Fruit fly (Drosophila melanogaster): ENCODE measurements around the gene Ank2.
A peak's percentile ranks its signal among the peaks of the same experiment; 100 is the strongest.

Gene Ank2

DNA sequence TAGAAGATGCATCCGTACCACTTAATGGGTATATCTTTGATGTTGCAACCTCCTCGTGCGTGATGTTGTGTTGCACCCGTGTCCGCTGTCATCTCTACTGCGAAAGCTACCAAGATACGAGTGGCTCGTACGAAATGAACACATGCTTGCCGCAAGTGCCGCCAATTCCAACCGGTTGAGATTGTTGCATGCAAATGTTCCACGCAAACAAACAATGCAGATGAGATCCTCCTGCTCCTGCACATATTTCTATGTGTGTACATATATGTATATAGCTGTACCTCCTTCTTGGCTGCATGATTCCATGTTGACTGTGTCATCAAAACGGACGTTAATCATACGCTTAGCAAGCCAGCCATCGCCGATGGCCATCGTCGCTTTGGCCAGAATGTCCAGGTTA lies 88.1 kb downstream of the Ank2 start:
- TF ChIP-seq CG4496 (GFP tag; IDR thresholded peaks at IDR 0.05) = no peak
- no peak for TF ChIP-seq Snoo (tag; optimal IDR thresholded peaks at IDR 0.05)

DNA sequence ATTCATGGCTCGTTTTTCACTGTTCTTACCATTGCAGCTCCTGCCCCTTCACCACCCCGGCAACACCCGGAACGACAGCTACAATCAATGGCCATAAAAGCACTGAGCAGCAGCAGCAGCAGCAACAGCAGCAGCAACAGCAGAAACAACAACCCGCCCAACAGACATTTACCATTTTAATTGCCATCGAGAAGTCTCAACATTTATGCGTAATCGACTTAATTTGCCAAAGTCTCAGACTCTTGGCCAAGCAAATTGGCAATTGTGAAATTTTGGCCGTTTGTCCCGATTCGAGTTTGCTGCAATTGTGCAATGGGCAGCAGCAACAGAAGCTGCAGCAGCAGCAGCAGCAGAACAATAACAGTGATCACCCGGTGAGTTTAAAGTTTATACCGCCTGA lies 93.6 kb downstream of the Ank2 start:
- TF ChIP-seq CG4496 (GFP tag; IDR thresholded peaks at IDR 0.05) = no peak
- TF ChIP-seq CG12605 (GFP tag; IDR thresholded peaks at IDR 0.05) = no peak
- TF ChIP-seq Pif1B (GFP tag; optimal IDR thresholded peaks at IDR 0.05) = no peak
- TF ChIP-seq CG13204 (GFP tag; optimal IDR thresholded peaks at IDR 0.05) = no peak
- TF ChIP-seq CG8159 (tag; optimal IDR thresholded peaks at IDR 0.05) = no peak
- TF ChIP-seq fd96Ca (GFP tag; IDR thresholded peaks at IDR 0.05) = no peak
- TF ChIP-seq CG34367 (tag; optimal IDR thresholded peaks at IDR 0.05) = no peak
- no peak for TF ChIP-seq D1 (tag; optimal IDR thresholded peaks at IDR 0.05)
- TF ChIP-seq CG9948 (tag; optimal IDR thresholded peaks at IDR 0.05) = no peak
- no peak for TF ChIP-seq gl (tag; optimal IDR thresholded peaks at IDR 0.05)
- no peak for TF ChIP-seq EcR (GFP tag; optimal IDR thresholded peaks at IDR 0.05)
- TF ChIP-seq CG10348 (GFP tag; IDR thresholded peaks at IDR 0.05) = no peak
- TF ChIP-seq CG8301 (tag; optimal IDR thresholded peaks at IDR 0.05) = no peak
- TF ChIP-seq CG32121 (GFP tag; IDR thresholded peaks at IDR 0.05) = no peak
- no peak for TF ChIP-seq Snoo (tag; optimal IDR thresholded peaks at IDR 0.05)
- TF ChIP-seq Pif1A (GFP tag; optimal IDR thresholded peaks at IDR 0.05) = no peak
- TF ChIP-seq CG15710 (tag; optimal IDR thresholded peaks at IDR 0.05) = no peak
- TF ChIP-seq rn (GFP tag; IDR thresholded peaks at IDR 0.05) = no peak
- no peak for TF ChIP-seq CG17806 (tag; optimal IDR thresholded peaks at IDR 0.05)
- no peak for TF ChIP-seq Ets98B (GFP tag; IDR thresholded peaks at IDR 0.05)

DNA sequence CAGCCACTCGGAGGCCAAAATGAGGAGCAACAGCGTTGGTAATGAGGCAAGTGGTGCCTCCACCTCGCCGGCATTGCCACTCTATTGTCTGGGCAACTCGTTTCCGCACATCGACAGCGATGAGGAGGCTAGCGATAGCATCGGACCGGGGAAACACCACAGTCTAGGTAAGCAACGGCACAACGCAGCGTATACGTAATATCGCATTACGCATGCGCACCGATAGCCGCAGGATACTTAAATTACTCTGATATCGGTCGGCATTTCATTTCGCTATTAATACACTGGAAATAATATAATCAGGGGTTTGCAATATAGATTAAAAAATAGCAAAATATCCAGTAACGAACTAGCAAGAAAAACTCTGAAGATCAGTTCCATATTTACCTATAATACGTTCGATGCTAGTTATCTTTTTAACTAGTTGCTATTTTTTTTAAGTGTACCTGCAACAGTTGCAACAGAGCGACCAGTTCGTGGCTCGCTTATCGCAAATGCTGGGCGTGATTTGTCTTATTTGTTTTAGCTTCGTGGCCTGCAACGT lies 100.7 kb downstream of the Ank2 start:
- TF ChIP-seq CG14655 (GFP tag; optimal IDR thresholded peaks at IDR 0.05) (peak; percentile 56), Snoo (tag; optimal IDR thresholded peaks at IDR 0.05) (no peak), CG9948 (tag; optimal IDR thresholded peaks at IDR 0.05) (no peak), CG8301 (tag; optimal IDR thresholded peaks at IDR 0.05) (peak; percentile 60), CG8159 (tag; optimal IDR thresholded peaks at IDR 0.05) (peak; percentile 0), rn (GFP tag; IDR thresholded peaks at IDR 0.05) (no peak; the same call in 1 of the 2 replicates), CG13204 (GFP tag; optimal IDR thresholded peaks at IDR 0.05) (no peak), CG15710 (tag; optimal IDR thresholded peaks at IDR 0.05) (no peak), CG4496 (GFP tag; IDR thresholded peaks at IDR 0.05) (peak; percentile 80), CG34367 (tag; optimal IDR thresholded peaks at IDR 0.05) (no peak), CG10348 (GFP tag; IDR thresholded peaks at IDR 0.05) (no peak), EcR (GFP tag; optimal IDR thresholded peaks at IDR 0.05) (no peak), fd96Ca (GFP tag; IDR thresholded peaks at IDR 0.05) (peak; percentile 78), Ets98B (GFP tag; IDR thresholded peaks at IDR 0.05) (peak; percentile 53), CG32121 (GFP tag; IDR thresholded peaks at IDR 0.05) (peak; percentile 86), Pif1B (GFP tag; optimal IDR thresholded peaks at IDR 0.05) (no peak), CG17806 (tag; optimal IDR thresholded peaks at IDR 0.05) (peak; percentile 16), Pif1A (GFP tag; optimal IDR thresholded peaks at IDR 0.05) (peak; percentile 40), CG12605 (GFP tag; IDR thresholded peaks at IDR 0.05) (peak; percentile 73), gl (tag; optimal IDR thresholded peaks at IDR 0.05) (no peak), D1 (tag; optimal IDR thresholded peaks at IDR 0.05) (no peak)

DNA sequence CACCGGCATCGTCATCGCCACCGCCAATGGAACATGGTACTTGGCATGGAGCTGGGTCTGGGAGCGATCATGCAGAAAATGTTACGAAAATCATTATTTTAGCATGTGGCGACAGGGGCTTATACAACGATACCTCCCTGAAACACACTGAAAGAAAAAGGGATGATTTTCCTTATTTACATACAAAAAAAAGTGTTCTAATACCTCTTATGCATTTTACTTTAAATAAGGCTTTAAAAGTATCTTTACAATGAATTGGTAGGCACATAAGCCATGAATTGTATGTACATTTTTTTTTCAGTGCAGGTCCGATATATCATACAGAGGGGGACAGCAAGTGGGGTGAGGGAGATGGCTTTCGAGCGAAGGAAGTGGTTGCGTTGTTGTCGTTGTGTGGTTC lies 104.0 kb downstream of the Ank2 start:
- TF ChIP-seq CG34367 (tag; optimal IDR thresholded peaks at IDR 0.05) = peak; percentile 46
- TF ChIP-seq D1 (tag; optimal IDR thresholded peaks at IDR 0.05) = no peak
- TF ChIP-seq fd96Ca (GFP tag; IDR thresholded peaks at IDR 0.05) = no peak
- peak; percentile 70; the same call in 2 of the 3 replicates for TF ChIP-seq CG4496 (GFP tag; IDR thresholded peaks at IDR 0.05)
- TF ChIP-seq CG8301 (tag; optimal IDR thresholded peaks at IDR 0.05) = peak; percentile 57
- peak; percentile 55 for TF ChIP-seq CG14655 (GFP tag; optimal IDR thresholded peaks at IDR 0.05)
- TF ChIP-seq Snoo (tag; optimal IDR thresholded peaks at IDR 0.05) = peak; percentile 56
- TF ChIP-seq CG32121 (GFP tag; IDR thresholded peaks at IDR 0.05) = 0 out of 2 replicates have a peak, but pooled peaks have one; percentile 35
- TF ChIP-seq gl (tag; optimal IDR thresholded peaks at IDR 0.05) = peak; percentile 22
- peak; percentile 35; the same call in 1 of the 2 replicates for TF ChIP-seq Ets98B (GFP tag; IDR thresholded peaks at IDR 0.05)
- 0 out of 2 replicates have a peak, but pooled peaks have one; percentile 11 for TF ChIP-seq CG10348 (GFP tag; IDR thresholded peaks at IDR 0.05)
- TF ChIP-seq CG17806 (tag; optimal IDR thresholded peaks at IDR 0.05) = peak; percentile 75
- TF ChIP-seq CG9948 (tag; optimal IDR thresholded peaks at IDR 0.05) = peak; percentile 73
- peak; percentile 19 for TF ChIP-seq CG13204 (GFP tag; optimal IDR thresholded peaks at IDR 0.05)
- 0 out of 2 replicates have a peak, but pooled peaks have one; percentile 38 for TF ChIP-seq CG12605 (GFP tag; IDR thresholded peaks at IDR 0.05)
- peak; percentile 75 for TF ChIP-seq CG8159 (tag; optimal IDR thresholded peaks at IDR 0.05)
- peak; percentile 68 for TF ChIP-seq Pif1A (GFP tag; optimal IDR thresholded peaks at IDR 0.05)
- TF ChIP-seq rn (GFP tag; IDR thresholded peaks at IDR 0.05) = no peak
- TF ChIP-seq EcR (GFP tag; optimal IDR thresholded peaks at IDR 0.05) = no peak
- peak; percentile 63 for TF ChIP-seq CG15710 (tag; optimal IDR thresholded peaks at IDR 0.05)
- TF ChIP-seq Pif1B (GFP tag; optimal IDR thresholded peaks at IDR 0.05) = peak; percentile 49

DNA sequence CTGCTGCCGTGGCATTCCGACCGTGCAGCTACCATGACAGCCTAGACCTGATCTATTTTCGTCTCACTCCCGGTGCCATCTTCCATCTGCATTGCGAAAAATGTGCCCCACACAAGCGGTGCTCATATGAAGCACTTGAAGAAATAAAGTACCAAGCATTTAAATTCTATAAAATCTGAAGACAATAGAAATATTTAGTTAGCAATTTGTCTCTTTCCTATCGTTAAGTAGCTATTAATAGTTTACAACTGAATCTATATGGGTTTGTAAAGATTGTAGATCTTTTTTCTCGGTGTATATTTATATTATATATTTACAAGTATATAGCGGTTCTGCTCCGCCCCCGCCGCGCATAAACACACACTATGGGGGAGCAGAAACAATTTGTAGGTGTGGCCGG lies 107.0 kb downstream of the Ank2 start:
- TF ChIP-seq CG10348 (GFP tag; IDR thresholded peaks at IDR 0.05) (no peak), D1 (tag; optimal IDR thresholded peaks at IDR 0.05) (no peak), CG32121 (GFP tag; IDR thresholded peaks at IDR 0.05) (peak; percentile 86), gl (tag; optimal IDR thresholded peaks at IDR 0.05) (no peak), Pif1B (GFP tag; optimal IDR thresholded peaks at IDR 0.05) (peak; percentile 60), CG8159 (tag; optimal IDR thresholded peaks at IDR 0.05) (peak; percentile 54), CG9948 (tag; optimal IDR thresholded peaks at IDR 0.05) (peak; percentile 73), Pif1A (GFP tag; optimal IDR thresholded peaks at IDR 0.05) (peak; percentile 65), CG12605 (GFP tag; IDR thresholded peaks at IDR 0.05) (0 out of 2 replicates have a peak, but pooled peaks have one; percentile 22), fd96Ca (GFP tag; IDR thresholded peaks at IDR 0.05) (peak; percentile 65; the same call in 2 of the 3 replicates), CG8301 (tag; optimal IDR thresholded peaks at IDR 0.05) (peak; percentile 83), CG4496 (GFP tag; IDR thresholded peaks at IDR 0.05) (peak; percentile 88), CG34367 (tag; optimal IDR thresholded peaks at IDR 0.05) (peak; percentile 59), rn (GFP tag; IDR thresholded peaks at IDR 0.05) (peak; percentile 69; the same call in 1 of the 2 replicates), Snoo (tag; optimal IDR thresholded peaks at IDR 0.05) (peak; percentile 1), Ets98B (GFP tag; IDR thresholded peaks at IDR 0.05) (peak; percentile 86), CG13204 (GFP tag; optimal IDR thresholded peaks at IDR 0.05) (no peak), EcR (GFP tag; optimal IDR thresholded peaks at IDR 0.05) (no peak), CG17806 (tag; optimal IDR thresholded peaks at IDR 0.05) (peak; percentile 76), CG14655 (GFP tag; optimal IDR thresholded peaks at IDR 0.05) (peak; percentile 87), CG15710 (tag; optimal IDR thresholded peaks at IDR 0.05) (peak; percentile 62)
